Worm (Caenorhabditis elegans) whole organism, L3 larva: ENCODE measurements around the gene cest-35.1.

Experiments used
- R02D3.7 ChIP-seq: fragments of 150-350 bp; optimal IDR thresholded peaks from 2 replicates; lab custom pipeline; 2014; ENCODE audit warnings: missing biosample characterization, missing genetic modification characterization
- ZK546.5 ChIP-seq: sonication (generic microtip); optimal IDR thresholded peaks from 2 replicates; lab custom pipeline; 2017; ENCODE audit warnings: missing biosample characterization, missing genetic modification characterization
- aly-2 ChIP-seq: fragments of 150-350 bp; optimal IDR thresholded peaks from 2 replicates; lab custom pipeline; 2014; ENCODE audit warnings: missing biosample characterization, missing genetic modification characterization
- ama-1 ChIP-seq: fragments of 150-350 bp; optimal IDR thresholded peaks from 2 replicates; lab custom pipeline; 2018
- ceh-16 ChIP-seq: sonication (generic microtip); optimal IDR thresholded peaks from 2 replicates; lab custom pipeline; 2017; ENCODE audit warnings: missing biosample characterization, missing genetic modification characterization
- ceh-28 ChIP-seq: fragments of 150-350 bp; optimal IDR thresholded peaks from 2 replicates; lab custom pipeline; 2014; ENCODE audit warnings: missing biosample characterization, missing genetic modification reagents, missing genetic modification characterization
- ceh-9 ChIP-seq: sonication (generic microtip); optimal IDR thresholded peaks from 2 replicates; lab custom pipeline; 2018; ENCODE audit warnings: missing biosample characterization, missing genetic modification characterization
- daf-12 ChIP-seq: fragments of 150-350 bp; optimal IDR thresholded peaks from 2 replicates; lab custom pipeline; 2014; ENCODE audit warnings: missing biosample characterization, missing genetic modification reagents, missing genetic modification characterization
- egl-27 ChIP-seq: sonication (generic microtip); optimal IDR thresholded peaks from 4 replicates; lab custom pipeline; 2017; ENCODE audit warnings: missing biosample characterization, missing genetic modification reagents, missing genetic modification characterization
- egl-5 ChIP-seq: fragments of 150-350 bp; optimal IDR thresholded peaks from 2 replicates; lab custom pipeline; 2017; ENCODE audit warnings: missing biosample characterization, missing genetic modification reagents, missing genetic modification characterization, inconsistent platforms
- elt-1 ChIP-seq: fragments of 150-350 bp; optimal IDR thresholded peaks from 2 replicates; lab custom pipeline; 2014; ENCODE audit warnings: missing biosample characterization, missing genetic modification characterization
- elt-2 ChIP-seq: sonication (generic microtip); optimal IDR thresholded peaks from 2 replicates; lab custom pipeline; 2016; ENCODE audit warnings: missing genetic modification reagents, mild to moderate bottlenecking, missing genetic modification characterization, missing compliant biosample characterization
- elt-3 ChIP-seq, 3 experiments: fragments of 150-350 bp in 1 of 3; sonication (generic microtip) in 2 of 3; optimal IDR thresholded peaks; 2 replicates in 2 of 3; 4 replicates in 1 of 3; lab custom pipeline; 2014 to 2017; ENCODE audit warnings: missing biosample characterization in 3 of 3, missing genetic modification characterization in 3 of 3
- eor-1 ChIP-seq, 2 experiments: fragments of 150-350 bp; optimal IDR thresholded peaks; 2 replicates each; lab custom pipeline; 2014 to 2018; ENCODE audit warnings: missing biosample characterization in 2 of 2, missing genetic modification characterization in 2 of 2
- fkh-10 ChIP-seq: sonication (generic microtip); optimal IDR thresholded peaks from 2 replicates; lab custom pipeline; 2017; ENCODE audit warnings: missing biosample characterization, missing genetic modification reagents, missing genetic modification characterization
- fkh-2 ChIP-seq: fragments of 150-350 bp; optimal IDR thresholded peaks from 2 replicates; lab custom pipeline; 2014; ENCODE audit warnings: missing biosample characterization, missing genetic modification reagents, missing genetic modification characterization
- fos-1 ChIP-seq: fragments of 150-350 bp; optimal IDR thresholded peaks from 2 replicates; lab custom pipeline; 2014; ENCODE audit warnings: missing biosample characterization, missing genetic modification characterization
- hmg-11 ChIP-seq: sonication (generic microtip); optimal IDR thresholded peaks from 2 replicates; lab custom pipeline; 2016; ENCODE audit warnings: missing genetic modification characterization, missing compliant biosample characterization
- jun-1 ChIP-seq: fragments of 150-350 bp; optimal IDR thresholded peaks from 2 replicates; lab custom pipeline; 2014; ENCODE audit warnings: missing biosample characterization, missing genetic modification reagents, missing genetic modification characterization
- lin-15B ChIP-seq: fragments of 150-350 bp; optimal IDR thresholded peaks from 2 replicates; lab custom pipeline; 2014; ENCODE audit warnings: missing biosample characterization, missing genetic modification characterization
- lin-39 ChIP-seq: fragments of 150-350 bp; optimal IDR thresholded peaks from 2 replicates; lab custom pipeline; 2018; ENCODE audit warnings: missing biosample characterization, missing genetic modification reagents, missing genetic modification characterization
- lsy-12 ChIP-seq: sonication (generic microtip); optimal IDR thresholded peaks from 2 replicates; lab custom pipeline; 2016; ENCODE audit warnings: mild to moderate bottlenecking, missing genetic modification characterization, missing compliant biosample characterization
- mml-1 ChIP-seq: fragments of 150-350 bp; sonication (generic microtip); optimal IDR thresholded peaks from 3 replicates; lab custom pipeline; 2014; ENCODE audit warnings: missing biosample characterization, missing genetic modification characterization
- nfya-1 ChIP-seq: sonication (generic microtip); optimal IDR thresholded peaks from 2 replicates; lab custom pipeline; 2017; ENCODE audit warnings: missing genetic modification characterization, mild to moderate bottlenecking, missing compliant biosample characterization, antibody characterized with exemption, moderate library complexity; ENCODE audit not compliant: insufficient read depth
- nhr-11 ChIP-seq: fragments of 150-350 bp; optimal IDR thresholded peaks from 2 replicates; lab custom pipeline; 2014; ENCODE audit warnings: missing biosample characterization, missing genetic modification characterization
- nhr-12 ChIP-seq: fragments of 150-350 bp; optimal IDR thresholded peaks from 2 replicates; lab custom pipeline; 2014; ENCODE audit warnings: missing biosample characterization, missing genetic modification characterization
- nhr-237 ChIP-seq: fragments of 150-350 bp; optimal IDR thresholded peaks from 2 replicates; lab custom pipeline; 2014; ENCODE audit warnings: missing biosample characterization, missing genetic modification characterization
- nhr-25 ChIP-seq: sonication (generic microtip); optimal IDR thresholded peaks from 2 replicates; lab custom pipeline; 2017; ENCODE audit warnings: missing biosample characterization, missing genetic modification characterization
- nhr-28 ChIP-seq: fragments of 150-350 bp; optimal IDR thresholded peaks from 2 replicates; lab custom pipeline; 2014; ENCODE audit warnings: missing biosample characterization, missing genetic modification characterization
- nhr-43 ChIP-seq: sonication (generic microtip); optimal IDR thresholded peaks from 2 replicates; lab custom pipeline; 2016; ENCODE audit warnings: mild to moderate bottlenecking, missing genetic modification characterization, missing compliant biosample characterization; ENCODE audit not compliant: poor library complexity, severe bottlenecking
- nhr-67 ChIP-seq: fragments of 150-350 bp; optimal IDR thresholded peaks from 2 replicates; lab custom pipeline; 2014; ENCODE audit warnings: missing biosample characterization, missing genetic modification characterization
- nhr-76 ChIP-seq: fragments of 150-350 bp; sonication (generic microtip); optimal IDR thresholded peaks from 5 replicates; lab custom pipeline; 2014; ENCODE audit warnings: missing biosample characterization, missing genetic modification characterization
- nhr-77 ChIP-seq: fragments of 150-350 bp; optimal IDR thresholded peaks from 2 replicates; lab custom pipeline; 2014; ENCODE audit warnings: missing biosample characterization, missing genetic modification characterization
- pha-4 ChIP-seq: fragments of 150-350 bp; optimal IDR thresholded peaks from 2 replicates; lab custom pipeline; 2014; ENCODE audit warnings: missing biosample characterization, missing genetic modification reagents, missing genetic modification characterization
- sea-2 ChIP-seq: fragments of 150-350 bp; sonication (generic microtip); optimal IDR thresholded peaks from 4 replicates; lab custom pipeline; 2014; ENCODE audit warnings: missing biosample characterization, missing genetic modification reagents, missing genetic modification characterization
- skn-1 ChIP-seq: fragments of 150-350 bp; optimal IDR thresholded peaks from 2 replicates; lab custom pipeline; 2014; ENCODE audit warnings: missing biosample characterization, missing genetic modification characterization
- tbx-2 ChIP-seq: sonication (generic microtip); optimal IDR thresholded peaks from 2 replicates; lab custom pipeline; 2016; ENCODE audit warnings: mild to moderate bottlenecking, missing genetic modification characterization, missing compliant biosample characterization
- unc-39 ChIP-seq: sonication (generic microtip); optimal IDR thresholded peaks from 4 replicates; lab custom pipeline; 2017; ENCODE audit warnings: missing biosample characterization, missing genetic modification characterization
- unc-62 ChIP-seq: fragments of 150-350 bp; sonication (generic microtip); optimal IDR thresholded peaks from 4 replicates; lab custom pipeline; 2014; ENCODE audit warnings: missing biosample characterization, missing genetic modification reagents, missing genetic modification characterization
- zag-1 ChIP-seq: fragments of 150-350 bp; optimal IDR thresholded peaks from 2 replicates; lab custom pipeline; 2014; ENCODE audit warnings: missing biosample characterization, missing genetic modification characterization
- ztf-11 ChIP-seq: fragments of 150-350 bp; optimal IDR thresholded peaks from 2 replicates; lab custom pipeline; 2014; ENCODE audit warnings: missing biosample characterization, missing genetic modification characterization
- ztf-4 ChIP-seq: fragments of 150-350 bp; optimal IDR thresholded peaks from 2 replicates; lab custom pipeline; 2014; ENCODE audit warnings: missing biosample characterization, missing genetic modification characterization

cest-35.1 gene

DNA sequence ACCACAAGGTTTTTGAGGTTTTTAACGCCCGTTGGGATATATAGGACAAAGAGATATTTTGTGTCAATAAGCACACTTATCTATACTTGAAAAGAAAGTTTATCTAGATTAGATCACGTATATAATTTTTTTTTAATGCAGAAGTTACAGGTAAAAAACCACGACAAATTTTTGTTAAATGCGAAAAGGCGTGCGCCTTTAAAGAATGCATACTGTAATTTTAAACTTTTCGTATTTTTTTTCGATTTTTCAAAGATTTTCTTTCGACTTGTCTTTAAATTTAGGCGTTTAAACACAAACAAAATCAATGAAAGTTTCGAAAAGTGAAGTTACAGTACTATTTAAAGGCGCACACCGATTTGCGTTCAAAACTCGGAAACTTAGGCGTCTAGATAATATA lies 39.3 kb downstream of the cest-35.1 start:
- no peak for TF ChIP-seq egl-27
- TF ChIP-seq nhr-67 (tag; lab: Kevin White, UChicago) = no peak
- no peak for TF ChIP-seq nhr-28 (tag; lab: Kevin White, UChicago)
- TF ChIP-seq skn-1 (tag; lab: Kevin White, UChicago) = no peak
- TF ChIP-seq ceh-9 (tag; lab: Kevin White, UChicago) = no peak
- no peak for TF ChIP-seq nhr-237
- no peak for TF ChIP-seq fos-1 (tag; lab: Kevin White, UChicago)
- TF ChIP-seq egl-5 (tag; lab: Kevin White, UChicago) = no peak
- TF ChIP-seq lin-15B (tag; lab: Kevin White, UChicago) = no peak
- TF ChIP-seq daf-12 (tag; lab: Kevin White, UChicago) = no peak
- TF ChIP-seq eor-1 (tag; optimal IDR thresholded peaks at IDR 0.05; lab: Kevin White, UChicago) = no peak
- no peak for TF ChIP-seq fkh-10 (GFP tag; lab: Kevin White, UChicago)
- TF ChIP-seq hmg-11 (tag; lab: Kevin White, UChicago) = no peak
- TF ChIP-seq lsy-12 (tag; lab: Kevin White, UChicago) = no peak
- no peak for TF ChIP-seq nhr-77
- no peak for TF ChIP-seq lin-39 (tag; lab: Kevin White, UChicago)
- no peak for TF ChIP-seq ztf-4 (tag; lab: Kevin White, UChicago)

DNA sequence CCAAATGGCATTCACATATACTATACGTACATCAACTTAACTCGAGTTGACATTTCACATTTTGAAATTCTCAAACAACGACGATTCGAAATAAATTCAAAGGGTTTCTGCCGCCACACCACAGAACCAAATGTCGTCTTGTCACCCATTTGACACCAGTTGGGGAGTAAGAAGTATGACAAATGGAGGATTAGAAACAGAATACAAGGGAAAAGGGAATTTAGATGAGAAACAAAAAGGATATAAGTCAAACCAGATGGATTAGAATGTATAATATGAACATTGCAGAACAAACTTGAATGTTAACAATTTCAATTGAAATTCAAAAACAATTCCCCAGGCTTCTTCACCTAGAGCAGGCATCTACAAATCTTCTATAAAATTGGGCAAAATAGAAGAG lies 41.2 kb downstream of the cest-35.1 start:
- TF ChIP-seq ZK546.5 (tag; lab: Kevin White, UChicago) = no peak
- TF ChIP-seq nhr-237 = no peak
- TF ChIP-seq unc-62 (GFP tag; lab: Kevin White, UChicago) = no peak
- no peak for TF ChIP-seq nhr-11 (tag; lab: Kevin White, UChicago)
- no peak for TF ChIP-seq nhr-28 (tag; lab: Kevin White, UChicago)
- TF ChIP-seq zag-1 = no peak
- TF ChIP-seq tbx-2 = no peak
- TF ChIP-seq unc-39 (tag; lab: Kevin White, UChicago) = no peak

DNA sequence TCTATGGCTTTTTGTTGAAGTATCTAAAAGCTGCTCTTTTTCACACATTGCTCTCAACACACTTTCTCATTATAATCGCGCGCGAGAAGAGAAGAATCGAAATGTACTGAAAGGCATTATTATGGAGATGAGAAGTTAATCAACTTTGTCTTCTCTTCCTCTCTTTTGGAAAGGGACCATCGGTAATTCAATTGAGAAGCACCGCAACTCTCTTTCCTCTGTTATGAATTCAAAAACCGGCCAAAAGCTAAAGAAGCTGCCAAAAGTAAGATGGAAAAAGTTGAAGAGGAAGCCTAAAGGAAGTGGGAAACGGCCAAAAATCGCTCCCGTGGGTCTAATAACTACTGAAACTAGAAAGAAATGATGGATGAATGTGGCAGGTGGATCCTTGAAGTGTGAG lies 42.7 kb downstream of the cest-35.1 start:
- TF ChIP-seq ama-1 (lab: Kevin White, UChicago) (no peak), nhr-77 (no peak), elt-3 (tag; optimal IDR thresholded peaks at IDR 0.05; lab: Kevin White, UChicago) (no peak), fkh-10 (GFP tag; lab: Kevin White, UChicago) (peak; percentile 68), nhr-43 (no peak), ceh-16 (tag; lab: Kevin White, UChicago) (no peak), nhr-12 (tag; lab: Kevin White, UChicago) (no peak)

DNA sequence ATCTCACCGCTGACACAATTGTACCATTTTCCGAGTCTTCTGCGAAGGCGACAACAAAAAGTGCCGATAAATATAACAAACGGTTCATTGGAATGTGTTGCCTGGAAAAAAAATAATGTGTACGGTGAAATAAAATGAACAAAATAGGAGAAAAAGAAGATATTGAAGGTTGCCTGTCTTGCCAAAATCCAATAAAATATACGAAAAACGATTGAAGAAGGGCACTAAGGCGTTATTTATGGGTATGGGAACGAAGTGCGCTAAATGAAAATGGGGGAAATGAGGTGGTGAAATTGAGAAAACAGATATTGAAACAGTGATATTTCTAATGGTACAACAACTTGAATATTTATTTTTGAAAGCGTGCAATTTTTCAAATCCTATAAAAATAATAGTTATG lies 44.7 kb downstream of the cest-35.1 start, which contains the start of gene Y47A7.2:
Gene Y47A7.2, minus strand, starts transcription at position 101 of the 400 bp plus-strand sequence.
- TF ChIP-seq eor-1 (tag; optimal IDR thresholded peaks at IDR 0.05; lab: Kevin White, UChicago) (no peak), ztf-11 (tag; lab: Kevin White, UChicago) (no peak), nhr-77 (no peak), nhr-43 (no peak), mml-1 (tag; lab: Kevin White, UChicago) (no peak), nhr-25 (tag; lab: Kevin White, UChicago) (no peak), nhr-67 (tag; lab: Kevin White, UChicago) (no peak), zag-1 (no peak), nfya-1 (tag; lab: Kevin White, UChicago) (no peak), nhr-11 (tag; lab: Kevin White, UChicago) (no peak), lin-39 (tag; lab: Kevin White, UChicago) (no peak), nhr-76 (no peak), ztf-4 (tag; lab: Kevin White, UChicago) (no peak), elt-1 (tag; lab: Kevin White, UChicago) (no peak), tbx-2 (no peak), lsy-12 (tag; lab: Kevin White, UChicago) (no peak), lin-15B (tag; lab: Kevin White, UChicago) (no peak), nhr-237 (no peak), ZK546.5 (tag; lab: Kevin White, UChicago) (no peak)

DNA sequence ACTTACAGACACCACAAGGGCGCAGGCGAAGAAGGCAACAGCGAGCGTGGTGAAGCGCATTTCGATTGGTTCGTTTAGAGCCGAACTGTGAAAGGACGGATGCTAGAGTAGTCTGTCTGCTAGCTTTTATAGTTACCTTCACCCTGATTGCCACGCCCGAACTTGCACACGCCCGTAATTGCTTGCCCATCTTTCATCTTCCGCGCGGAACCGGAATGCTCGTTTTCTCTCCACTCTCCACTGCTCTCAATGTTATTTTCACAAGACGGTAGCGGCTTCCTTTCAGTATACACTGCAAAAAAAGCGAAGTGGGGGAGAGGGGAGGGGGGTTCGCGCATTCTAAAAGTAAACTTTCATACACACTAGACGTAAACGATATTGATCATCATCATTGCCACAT lies 48.4 kb downstream of the cest-35.1 start, which contains the start of gene abu-8:
Gene abu-8, minus strand, starts transcription at position 101 of the 400 bp plus-strand sequence.
- no peak for TF ChIP-seq ztf-11 (tag; lab: Kevin White, UChicago)
- TF ChIP-seq unc-39 (tag; lab: Kevin White, UChicago) = no peak
- no peak for TF ChIP-seq elt-2
- no peak for TF ChIP-seq nhr-67 (tag; lab: Kevin White, UChicago)
- TF ChIP-seq pha-4 (tag; lab: Kevin White, UChicago) = no peak
- no peak for TF ChIP-seq nhr-77
- no peak for TF ChIP-seq ceh-28 (tag; lab: Kevin White, UChicago)
- TF ChIP-seq lsy-12 (tag; lab: Kevin White, UChicago) = no peak
- no peak for TF ChIP-seq sea-2 (GFP tag; lab: Kevin White, UChicago)
- no peak for TF ChIP-seq skn-1 (tag; lab: Kevin White, UChicago)
- TF ChIP-seq mml-1 (tag; lab: Kevin White, UChicago) = no peak
- TF ChIP-seq fkh-2 (tag; lab: Kevin White, UChicago) = no peak
- TF ChIP-seq aly-2 (tag; lab: Kevin White, UChicago) = no peak
- no peak for TF ChIP-seq fos-1 (tag; lab: Kevin White, UChicago)
- no peak for TF ChIP-seq R02D3.7
- TF ChIP-seq lin-15B (tag; lab: Kevin White, UChicago) = no peak
- TF ChIP-seq jun-1 (tag; lab: Kevin White, UChicago) = no peak
- no peak for TF ChIP-seq nhr-25 (tag; lab: Kevin White, UChicago)
